Worm (Caenorhabditis elegans) whole organism, mixed stage, embryonic: ENCODE results near the gene raga-1.

Source experiments
- drap-1 ChIP-seq: fragments of 200-800 bp; sonication (Bioruptor generic); optimal IDR thresholded peaks from 3 replicates; lab custom pipeline; 2018; ENCODE audit warnings: mild to moderate bottlenecking, missing genetic modification characterization, missing compliant biosample characterization
- elt-3 ChIP-seq: fragments of 150-350 bp; optimal IDR thresholded peaks from 2 replicates; lab custom pipeline; 2014; ENCODE audit warnings: missing biosample characterization, missing genetic modification characterization
- nhr-76 ChIP-seq: sonication (generic microtip); optimal IDR thresholded peaks from 2 replicates; lab custom pipeline; 2017; ENCODE audit warnings: missing biosample characterization, missing genetic modification characterization

DNA sequence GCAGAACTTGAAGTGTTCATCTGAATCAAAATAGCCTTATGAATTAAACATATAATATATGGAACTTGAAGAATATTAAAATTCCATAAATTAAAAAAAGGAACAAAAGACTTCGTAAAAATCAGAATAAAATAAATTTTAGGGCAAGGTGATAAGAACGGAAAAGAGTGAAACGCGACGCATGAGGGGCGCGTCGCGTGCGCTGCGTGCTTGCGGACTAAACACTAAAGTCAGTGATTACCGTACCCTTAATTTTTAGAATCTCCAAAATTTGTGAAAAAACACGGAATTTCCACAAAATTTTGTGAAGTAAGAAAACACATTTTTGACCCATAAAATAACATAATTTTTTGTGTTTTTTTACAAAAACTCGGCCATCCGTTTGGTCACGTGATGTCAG, 40.0 kb upstream of the raga-1 start, which contains the start of gene T05B9.1:
- TF ChIP-seq nhr-76 (tag; lab: Kevin White, UChicago) (no peak), elt-3 (tag; lab: Kevin White, UChicago) (no peak), drap-1 (GFP tag; lab: Kevin White, UChicago) (no peak)
